Worm (Caenorhabditis elegans): Measurements from ENCODE around the gene cid-1.

DNA sequence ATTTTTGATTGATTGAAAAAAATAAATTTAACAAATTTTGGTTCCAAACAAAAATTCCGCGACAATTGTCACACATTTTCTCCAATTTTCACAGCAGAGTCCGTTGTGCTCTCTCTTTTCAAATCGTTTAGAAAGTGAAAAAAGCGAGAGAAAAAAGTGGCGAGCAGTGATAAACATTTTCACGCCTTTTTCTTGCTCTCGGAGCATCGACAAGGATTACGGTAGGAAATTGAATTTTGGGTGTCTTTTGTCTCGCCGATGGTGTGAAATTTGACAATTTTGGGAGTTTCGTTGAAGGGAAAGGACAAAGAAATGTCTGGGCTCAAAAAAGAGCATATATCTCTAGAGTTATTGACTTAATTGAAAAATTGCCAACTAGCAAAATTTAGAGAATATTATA is 39.2 kb upstream of the cid-1 start:
- TF ChIP-seq flt-1 (GFP tag; IDR thresholded peaks at IDR 0.05): no peak
- TF ChIP-seq tab-1 (GFP tag; IDR thresholded peaks at IDR 0.05): no peak
- no peak for TF ChIP-seq ref-1 (GFP tag; conservative IDR thresholded peaks at IDR 0.05)
- TF ChIP-seq ztf-23 (GFP tag; IDR thresholded peaks at IDR 0.05): no peak
- no peak for TF ChIP-seq med-1 (GFP tag; optimal IDR thresholded peaks at IDR 0.05; ENCODE audit: insufficient read depth)
